Worm (Caenorhabditis elegans) whole organism, late embryonic: ENCODE measurements around the gene srh-180.

Experiments
- ceh-45 ChIP-seq: fragments of 200-800 bp; sonication (Bioruptor generic); IDR thresholded peaks from 2 replicates; pipeline ENCODE4 v1.3.6; 2022; ENCODE audit warnings: missing genetic modification reagents, missing genetic modification characterization, missing compliant biosample characterization
- pax-1 ChIP-seq: fragments of 150-350 bp; optimal IDR thresholded peaks from 2 replicates; lab custom pipeline; 2014; ENCODE audit warnings: missing biosample characterization, missing genetic modification characterization
- pqm-1 ChIP-seq: sonication (generic microtip); optimal IDR thresholded peaks from 2 replicates; lab custom pipeline; 2016; ENCODE audit warnings: missing genetic modification characterization, missing compliant biosample characterization
- sox-4 ChIP-seq: sonication (generic microtip); optimal IDR thresholded peaks from 2 replicates; lab custom pipeline; 2017; ENCODE audit warnings: mild to moderate bottlenecking, missing genetic modification characterization, inconsistent platforms, missing compliant biosample characterization

ce11 chrV:16328849-16329248 lies 11.5 kb downstream of the srh-180 start, which contains the start of gene F57G8.7:
- TF ChIP-seq ceh-45 (GFP tag; lab: Robert Waterston, UW), result no peak
- TF ChIP-seq pax-1 (tag; lab: Kevin White, UChicago), result no peak
- no peak for TF ChIP-seq pqm-1 (tag; lab: Kevin White, UChicago)
- no peak for TF ChIP-seq sox-4 (tag; lab: Kevin White, UChicago)
